Worm (Caenorhabditis elegans) whole organism, early embryonic: Measurements from ENCODE around the gene C34H4.1.

Source experiments
- B0310.2 ChIP-seq: sonication (generic microtip); optimal IDR thresholded peaks from 2 replicates; lab custom pipeline; 2016; ENCODE audit warnings: mild to moderate bottlenecking, missing genetic modification characterization, missing compliant biosample characterization
- F13C5.2 ChIP-seq: sonication (generic microtip); optimal IDR thresholded peaks from 2 replicates; lab custom pipeline; 2017; ENCODE audit warnings: mild to moderate bottlenecking, missing genetic modification characterization, inconsistent platforms, missing compliant biosample characterization
- aly-1 ChIP-seq: sonication (generic microtip); optimal IDR thresholded peaks from 2 replicates; lab custom pipeline; 2016; ENCODE audit warnings: missing genetic modification characterization, missing compliant biosample characterization
- ama-1 ChIP-seq: fragments of 150-350 bp; optimal IDR thresholded peaks from 2 replicates; lab custom pipeline; 2014
- ceh-13 ChIP-seq: fragments of 200-800 bp; sonication (Bioruptor generic); optimal IDR thresholded peaks from 2 replicates; lab custom pipeline; 2018; ENCODE audit warnings: mild to moderate bottlenecking, missing genetic modification characterization, missing compliant biosample characterization
- ceh-36 ChIP-seq: sonication (generic microtip); optimal IDR thresholded peaks from 2 replicates; lab custom pipeline; 2016; ENCODE audit warnings: missing genetic modification characterization, inconsistent platforms, missing compliant biosample characterization
- ets-7 ChIP-seq: sonication (generic microtip); optimal IDR thresholded peaks from 2 replicates; lab custom pipeline; 2016; ENCODE audit warnings: missing genotype, missing genetic modification characterization, missing compliant biosample characterization
- flt-1 ChIP-seq: fragments of 200-800 bp; sonication (Bioruptor generic); IDR thresholded peaks from 2 replicates; pipeline ENCODE4 v1.3.6; 2022; ENCODE audit warnings: missing genetic modification characterization, missing compliant biosample characterization
- hmbx-1 ChIP-seq: sonication (generic microtip); optimal IDR thresholded peaks from 2 replicates; lab custom pipeline; 2016; ENCODE audit warnings: mild to moderate bottlenecking, missing genetic modification characterization, missing compliant biosample characterization
- hmg-4 ChIP-seq: fragments of 200-800 bp; sonication (Bioruptor generic); optimal IDR thresholded peaks from 2 replicates; lab custom pipeline; 2018; ENCODE audit warnings: mild to moderate bottlenecking, missing genetic modification characterization, missing compliant biosample characterization
- hnd-1 ChIP-seq: sonication (generic microtip); optimal IDR thresholded peaks from 2 replicates; lab custom pipeline; 2016; ENCODE audit warnings: missing genetic modification characterization, missing compliant biosample characterization
- pes-1 ChIP-seq: fragments of 200-800 bp; sonication (Bioruptor generic); IDR thresholded peaks from 2 replicates; pipeline ENCODE4 v1.3.6; 2022; ENCODE audit warnings: missing genetic modification reagents, missing genetic modification characterization, missing compliant biosample characterization
- scrt-1 ChIP-seq: fragments of 200-800 bp; sonication (Bioruptor generic); IDR thresholded peaks from 2 replicates; pipeline ENCODE4 v1.3.6; 2022; ENCODE audit warnings: missing genetic modification characterization, missing compliant biosample characterization
- sea-1 ChIP-seq: fragments of 200-800 bp; sonication (Bioruptor generic); conservative IDR thresholded peaks from 2 replicates; pipeline ENCODE4 v1.3.6; 2022; ENCODE audit warnings: missing genetic modification characterization, missing compliant biosample characterization
- tbx-11 ChIP-seq: fragments of 200-800 bp; sonication (Bioruptor generic); IDR thresholded peaks from 2 replicates; pipeline ENCODE4 v1.3.6; 2022; ENCODE audit warnings: missing genetic modification characterization, missing compliant biosample characterization
- tbx-37 ChIP-seq: fragments of 200-800 bp; sonication (Bioruptor generic); conservative IDR thresholded peaks from 2 replicates; pipeline ENCODE4 v1.3.6; 2022; ENCODE audit warnings: missing genetic modification reagents, missing genetic modification characterization, missing compliant biosample characterization
- tra-4 ChIP-seq: sonication (generic microtip); optimal IDR thresholded peaks from 2 replicates; lab custom pipeline; 2017; ENCODE audit warnings: missing genetic modification characterization, missing compliant biosample characterization

The C34H4.1 gene

DNA sequence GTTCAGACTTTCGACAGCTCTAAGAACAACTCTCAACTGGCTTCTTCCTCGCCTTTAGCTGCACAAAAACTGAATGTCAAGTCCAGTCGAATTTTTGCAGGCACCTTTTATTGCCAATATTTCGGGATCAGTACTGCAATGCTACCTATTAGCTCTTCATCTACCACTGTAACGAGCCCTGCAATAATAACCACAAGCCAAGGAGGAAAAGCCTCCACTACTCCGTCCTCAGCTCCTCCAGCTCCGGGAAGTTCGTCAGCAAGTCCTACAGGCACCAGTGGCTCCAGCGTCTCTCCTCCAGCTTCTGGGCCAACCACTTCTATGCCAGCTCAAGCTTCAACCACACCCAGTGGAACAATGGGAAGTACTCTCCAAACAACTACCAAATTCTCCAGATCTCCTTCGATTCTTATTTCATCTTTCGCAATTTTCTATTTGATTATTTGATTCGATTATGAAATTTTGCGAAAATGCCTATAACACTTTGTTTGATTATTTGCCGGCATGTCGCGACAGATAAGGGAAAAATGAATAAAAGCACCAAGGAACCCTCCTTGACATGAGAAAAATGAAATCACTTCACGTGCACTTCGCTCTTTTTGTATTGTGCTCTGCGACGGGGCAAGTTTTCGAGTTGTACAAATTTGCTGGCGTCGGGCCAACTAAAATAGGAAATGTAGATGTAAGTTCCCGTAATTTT, at the start of gene C34H4.1:
C34H4.1 (plus strand) TSS at position 559 of the 700 bp plus-strand sequence.
- no peak for TF ChIP-seq ceh-36 (tag; lab: Kevin White, UChicago)
- TF ChIP-seq ama-1 (lab: Kevin White, UChicago): no peak
- no peak for TF ChIP-seq F13C5.2 (tag; lab: Kevin White, UChicago)
- TF ChIP-seq hmbx-1 (tag; lab: Kevin White, UChicago): no peak
- TF ChIP-seq tbx-37: no peak

ce11 chrIV:1510241-1510640, 45.1 kb upstream of the C34H4.1 start, which contains the start of gene txt-4:
Gene txt-4, plus strand, starts transcription at chrIV:1510564.
- TF ChIP-seq ceh-36 (tag; lab: Kevin White, UChicago) (no peak), tbx-37 (no peak), ets-7 (no peak), hmbx-1 (tag; lab: Kevin White, UChicago) (no peak), scrt-1 (GFP tag; lab: Robert Waterston, UW) (no peak), sea-1 (GFP tag; lab: Robert Waterston, UW) (no peak), tbx-11 (GFP tag; lab: Robert Waterston, UW) (no peak), hnd-1 (tag; lab: Kevin White, UChicago) (no peak), ama-1 (lab: Kevin White, UChicago) (no peak), F13C5.2 (tag; lab: Kevin White, UChicago) (no peak), tra-4 (tag; lab: Kevin White, UChicago) (no peak), flt-1 (GFP tag; lab: Robert Waterston, UW) (no peak)

DNA sequence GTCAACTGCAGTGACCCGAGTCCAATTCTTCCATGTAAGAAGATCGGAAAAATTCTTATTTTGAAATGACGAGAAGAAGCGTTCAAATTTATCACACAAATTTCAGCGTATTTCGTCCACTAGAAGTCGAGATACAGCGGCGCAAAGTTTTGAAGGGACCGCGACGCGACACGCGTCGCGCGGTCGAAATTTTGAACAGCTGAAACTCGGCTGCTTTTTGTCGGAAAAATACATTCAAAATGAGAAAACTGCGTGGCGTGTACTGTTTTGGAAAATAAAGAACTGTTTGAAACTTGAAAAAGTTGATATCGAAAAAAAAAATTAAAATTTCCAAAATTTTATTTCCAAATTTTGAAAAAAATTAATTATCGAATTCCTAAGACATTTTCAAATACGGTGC, 42.4 kb upstream of the C34H4.1 start:
- TF ChIP-seq flt-1 (GFP tag; lab: Robert Waterston, UW): no peak
- no peak for TF ChIP-seq F13C5.2 (tag; lab: Kevin White, UChicago)
- no peak for TF ChIP-seq ama-1 (lab: Kevin White, UChicago)

- TF ChIP-seq pes-1 (GFP tag; lab: Robert Waterston, UW): peak; percentile 69
- TF ChIP-seq ceh-13: no peak
- no peak for TF ChIP-seq hmbx-1 (tag; lab: Kevin White, UChicago)
- peak; percentile 66; the same call in 1 of the 2 replicates for TF ChIP-seq sea-1 (GFP tag; lab: Robert Waterston, UW)
- peak; percentile 72 for TF ChIP-seq tbx-11 (GFP tag; lab: Robert Waterston, UW)
- TF ChIP-seq flt-1 (GFP tag; lab: Robert Waterston, UW): peak; percentile 51
- TF ChIP-seq scrt-1 (GFP tag; lab: Robert Waterston, UW): 0 out of 2 replicates have a peak, but pooled peaks have one; percentile 56
Measured at ce11 chrIV:1514415-1514814, 41.0 kb upstream of the C34H4.1 start.

- no peak for TF ChIP-seq tra-4 (tag; lab: Kevin White, UChicago)
- no peak for TF ChIP-seq ceh-13
- no peak for TF ChIP-seq hnd-1 (tag; lab: Kevin White, UChicago)
- no peak for TF ChIP-seq flt-1 (GFP tag; lab: Robert Waterston, UW)
Measured at ce11 chrIV:1515891-1516290, 39.5 kb upstream of the C34H4.1 start.

DNA sequence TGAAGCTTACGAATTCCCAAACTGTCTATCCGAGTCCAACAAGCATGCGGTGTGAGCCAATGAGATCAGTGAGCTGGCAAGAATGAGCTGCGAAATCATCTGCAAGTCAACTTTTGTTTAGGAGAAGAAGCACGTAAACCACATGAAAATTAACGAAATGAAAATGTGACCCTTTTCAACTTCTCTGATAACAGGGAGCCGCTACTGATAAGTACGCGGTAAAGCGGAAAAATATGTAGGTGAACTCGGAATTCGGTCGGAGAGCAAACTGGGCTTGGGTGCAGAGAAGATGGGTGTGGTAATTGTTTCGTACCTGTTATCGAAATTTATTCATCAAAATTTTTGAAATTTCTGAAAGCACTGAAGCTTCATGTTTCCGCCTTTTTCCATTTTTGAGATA, 38.9 kb upstream of the C34H4.1 start, which contains the start of gene clec-172:
clec-172 (minus strand) TSS at position 101 of the 400 bp plus-strand sequence.
- TF ChIP-seq ama-1 (lab: Kevin White, UChicago) (no peak), B0310.2 (tag; lab: Kevin White, UChicago) (no peak)

- TF ChIP-seq hmbx-1 (tag; lab: Kevin White, UChicago) (no peak), sea-1 (GFP tag; lab: Robert Waterston, UW) (no peak), tbx-11 (GFP tag; lab: Robert Waterston, UW) (no peak), tbx-37 (no peak), flt-1 (GFP tag; lab: Robert Waterston, UW) (no peak), ama-1 (lab: Kevin White, UChicago) (no peak), pes-1 (GFP tag; lab: Robert Waterston, UW) (no peak), ceh-13 (no peak), hmg-4 (GFP tag; lab: Kevin White, UChicago) (no peak), ets-7 (no peak)
Measured at ce11 chrIV:1521224-1521623, 34.2 kb upstream of the C34H4.1 start, which contains the start of gene K03H6.4. Gene K03H6.4, minus strand, starts transcription at chrIV:1521324.

ce11 chrIV:1522358-1522757, 33.0 kb upstream of the C34H4.1 start:
- TF ChIP-seq ceh-13 (no peak), scrt-1 (GFP tag; lab: Robert Waterston, UW) (no peak), aly-1 (tag; lab: Kevin White, UChicago) (no peak)

DNA sequence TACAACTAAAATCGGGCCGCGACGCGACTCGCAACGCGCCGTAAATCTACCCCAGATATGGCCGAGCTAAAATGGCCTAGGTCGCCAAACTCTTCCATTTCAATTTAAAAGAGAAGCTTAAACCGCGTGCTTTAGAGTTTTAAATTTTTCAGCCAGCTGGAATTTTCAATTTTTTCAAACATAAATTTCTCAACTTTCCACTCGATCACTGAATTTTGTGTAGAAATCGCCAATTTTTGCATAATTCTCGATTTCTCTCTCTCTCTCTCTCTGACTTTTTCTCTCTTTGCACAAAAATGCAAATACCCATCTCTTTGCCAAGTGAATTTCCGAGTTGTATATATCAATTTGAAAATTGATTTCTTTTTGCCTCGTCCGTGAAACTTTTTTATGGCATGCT, 32.0 kb upstream of the C34H4.1 start, which contains the start of gene K03H6.1:
K03H6.1 (plus strand) TSS at position 301 of the 400 bp plus-strand sequence.
- TF ChIP-seq ceh-36 (tag; lab: Kevin White, UChicago) (no peak), ets-7 (no peak)
